Fruit fly (Drosophila melanogaster) whole organism, embryonic: Measurements from ENCODE around the gene CG13982.

ENCODE experiments used
- Atf6 ChIP-seq: fragments of 200-800 bp; sonication (Bioruptor generic); IDR thresholded peaks from 2 replicates; pipeline ENCODE4 v1.3.6; 2022; ENCODE audit warnings: missing biosample characterization, missing genetic modification characterization
- CG11093 ChIP-seq: fragments of 200-800 bp; sonication (Bioruptor generic); IDR thresholded peaks from 3 replicates; pipeline ENCODE4 v1.3.6; 2022; ENCODE audit warnings: missing biosample characterization, missing genetic modification characterization
- CG11247 ChIP-seq: fragments of 200-800 bp; sonication (Bioruptor generic); IDR thresholded peaks from 2 replicates; pipeline ENCODE4 v1.3.6; 2022; ENCODE audit warnings: missing biosample characterization, missing genetic modification characterization
- CG11696 ChIP-seq: fragments of 200-800 bp; sonication (Bioruptor generic); IDR thresholded peaks from 2 replicates; pipeline ENCODE4 v1.3.6; 2022; ENCODE audit warnings: missing biosample characterization, missing genetic modification characterization
- CG11723 ChIP-seq: fragments of 200-800 bp; sonication (Bioruptor generic); optimal IDR thresholded peaks from 2 replicates; lab custom pipeline; 2017; ENCODE audit warnings: missing biosample characterization, mild to moderate bottlenecking, missing genetic modification characterization
- CG12104 ChIP-seq: fragments of 200-800 bp; sonication (Bioruptor generic); optimal IDR thresholded peaks from 3 replicates; lab custom pipeline; 2016; ENCODE audit warnings: missing biosample characterization, missing genetic modification characterization
- CG13296 ChIP-seq: fragments of 200-800 bp; sonication (Bioruptor generic); optimal IDR thresholded peaks from 3 replicates; lab custom pipeline; 2018; ENCODE audit warnings: missing biosample characterization, mild to moderate bottlenecking, missing genetic modification characterization
- CG15479 ChIP-seq: fragments of 200-800 bp; sonication (Bioruptor generic); optimal IDR thresholded peaks from 3 replicates; lab custom pipeline; 2019; ENCODE audit warnings: missing biosample characterization, mild to moderate bottlenecking, missing genetic modification characterization, moderate library complexity
- CG15601 ChIP-seq: fragments of 200-800 bp; sonication (Bioruptor generic); optimal IDR thresholded peaks from 3 replicates; lab custom pipeline; 2019; ENCODE audit warnings: missing biosample characterization, mild to moderate bottlenecking, missing genetic modification characterization, moderate library complexity
- CG1647 ChIP-seq: fragments of 200-800 bp; sonication (Bioruptor generic); optimal IDR thresholded peaks from 3 replicates; lab custom pipeline; 2016; ENCODE audit warnings: missing biosample characterization, missing genetic modification characterization
- CG18476 ChIP-seq: fragments of 200-800 bp; sonication (Bioruptor generic); optimal IDR thresholded peaks from 2 replicates; lab custom pipeline; 2016; ENCODE audit warnings: missing biosample characterization, mild to moderate bottlenecking, missing genetic modification characterization
- CG2199 ChIP-seq: fragments of 200-800 bp; sonication (Bioruptor generic); IDR thresholded peaks from 3 replicates; pipeline ENCODE4 v1.3.6; 2022; ENCODE audit warnings: missing biosample characterization, missing genetic modification characterization
- CG31365 ChIP-seq: fragments of 200-800 bp; sonication (Bioruptor generic); optimal IDR thresholded peaks from 2 replicates; lab custom pipeline; 2018; ENCODE audit warnings: missing biosample characterization, mild to moderate bottlenecking, missing genetic modification characterization
- CG3281 ChIP-seq: fragments of 200-800 bp; sonication (Bioruptor generic); optimal IDR thresholded peaks from 3 replicates; lab custom pipeline; 2017; ENCODE audit warnings: missing biosample characterization, mild to moderate bottlenecking, missing genetic modification characterization
- CG4360 ChIP-seq: fragments of 200-800 bp; sonication (Bioruptor generic); IDR thresholded peaks from 2 replicates; pipeline ENCODE4 v1.3.6; 2022; ENCODE audit warnings: missing biosample characterization, missing genetic modification characterization
- CG43689 ChIP-seq: fragments of 200-800 bp; sonication (Bioruptor generic); IDR thresholded peaks from 2 replicates; pipeline ENCODE4 v1.3.6; 2022; ENCODE audit warnings: missing biosample characterization, missing genetic modification characterization
- CG4730 ChIP-seq: fragments of 200-800 bp; sonication (Bioruptor generic); IDR thresholded peaks from 2 replicates; pipeline ENCODE4 v1.3.6; 2022; ENCODE audit warnings: missing biosample characterization, missing genetic modification characterization
- CG7357 ChIP-seq: fragments of 200-800 bp; sonication (Bioruptor generic); IDR thresholded peaks from 3 replicates; pipeline ENCODE4 v1.3.6; 2022; ENCODE audit warnings: missing biosample characterization, missing genetic modification characterization
- CG9727 ChIP-seq: fragments of 200-800 bp; sonication (Bioruptor generic); optimal IDR thresholded peaks from 3 replicates; lab custom pipeline; 2017; ENCODE audit warnings: missing biosample characterization, mild to moderate bottlenecking, missing genetic modification characterization
- D19B ChIP-seq: fragments of 200-800 bp; sonication (Bioruptor generic); optimal IDR thresholded peaks from 2 replicates; lab custom pipeline; 2017; ENCODE audit warnings: missing biosample characterization, mild to moderate bottlenecking, missing genetic modification characterization
- Dek ChIP-seq: fragments of 200-800 bp; sonication (Bioruptor generic); optimal IDR thresholded peaks from 3 replicates; lab custom pipeline; 2019; ENCODE audit warnings: missing biosample characterization, mild to moderate bottlenecking, missing genetic modification characterization, moderate library complexity
- ERR ChIP-seq: fragments of 200-800 bp; sonication (Bioruptor generic); optimal IDR thresholded peaks from 2 replicates; lab custom pipeline; 2016; ENCODE audit warnings: missing biosample characterization, missing genetic modification characterization
- Mad ChIP-seq: fragments of 200-800 bp; sonication (Bioruptor generic); optimal IDR thresholded peaks from 2 replicates; lab custom pipeline; 2016; ENCODE audit warnings: missing biosample characterization, missing genetic modification characterization
- Nf-YC ChIP-seq: fragments of 200-800 bp; optimal IDR thresholded peaks from 3 replicates; lab custom pipeline; 2019; ENCODE audit warnings: missing biosample characterization, mild to moderate bottlenecking, missing genetic modification characterization, moderate library complexity
- Xbp1 ChIP-seq: fragments of 200-800 bp; sonication (Bioruptor generic); optimal IDR thresholded peaks from 3 replicates; lab custom pipeline; 2016; ENCODE audit warnings: missing biosample characterization, mild to moderate bottlenecking, missing genetic modification characterization
- al ChIP-seq: fragments of 200-800 bp; sonication (Bioruptor generic); IDR thresholded peaks from 2 replicates; pipeline ENCODE4 v1.3.6; 2022; ENCODE audit warnings: missing biosample characterization, missing genetic modification characterization
- bab2 ChIP-seq: fragments of 200-800 bp; sonication (Bioruptor generic); optimal IDR thresholded peaks from 2 replicates; lab custom pipeline; 2016; ENCODE audit warnings: missing biosample characterization, missing genetic modification characterization
- btn ChIP-seq: fragments of 200-800 bp; sonication (Bioruptor generic); optimal IDR thresholded peaks from 2 replicates; lab custom pipeline; 2016; ENCODE audit warnings: missing biosample characterization, missing genetic modification characterization
- cato ChIP-seq: fragments of 200-800 bp; sonication (Bioruptor generic); optimal IDR thresholded peaks from 2 replicates; lab custom pipeline; 2016; ENCODE audit warnings: missing biosample characterization, missing genetic modification characterization, borderline replicate concordance
- chinmo ChIP-seq: fragments of 200-800 bp; sonication (Bioruptor generic); IDR thresholded peaks from 4 replicates; pipeline ENCODE4 v1.3.6; 2022; ENCODE audit warnings: missing biosample characterization, missing genetic modification characterization; ENCODE audit not compliant: partially characterized antibody
- dati ChIP-seq: fragments of 200-800 bp; sonication (Bioruptor generic); IDR thresholded peaks from 2 replicates; pipeline ENCODE4 v1.3.6; 2022; ENCODE audit warnings: missing biosample characterization, missing genetic modification characterization
- dmrt11E ChIP-seq: fragments of 200-800 bp; sonication (Bioruptor generic); optimal IDR thresholded peaks from 3 replicates; lab custom pipeline; 2018; ENCODE audit warnings: missing biosample characterization, mild to moderate bottlenecking, missing genetic modification characterization, moderate library complexity
- eyg ChIP-seq: fragments of 200-800 bp; sonication (Bioruptor generic); optimal IDR thresholded peaks from 3 replicates; lab custom pipeline; 2016; ENCODE audit warnings: missing biosample characterization, missing genetic modification characterization
- fd102C ChIP-seq: fragments of 200-800 bp; sonication (Bioruptor generic); optimal IDR thresholded peaks from 2 replicates; lab custom pipeline; 2018; ENCODE audit warnings: missing biosample characterization, mild to moderate bottlenecking, missing genetic modification characterization, moderate library complexity
- fd3F ChIP-seq: fragments of 200-800 bp; sonication (Bioruptor generic); optimal IDR thresholded peaks from 2 replicates; lab custom pipeline; 2018; ENCODE audit warnings: missing biosample characterization, mild to moderate bottlenecking, missing genetic modification characterization, moderate library complexity
- fd96Cb ChIP-seq: fragments of 200-800 bp; sonication (Bioruptor generic); optimal IDR thresholded peaks from 2 replicates; lab custom pipeline; 2018; ENCODE audit warnings: missing biosample characterization, mild to moderate bottlenecking, missing genetic modification characterization, moderate library complexity
- grau ChIP-seq: fragments of 200-800 bp; optimal IDR thresholded peaks from 3 replicates; lab custom pipeline; 2019; ENCODE audit warnings: missing biosample characterization, mild to moderate bottlenecking, missing genetic modification characterization, moderate library complexity
- hkb ChIP-seq, 2 experiments: fragments of 200-800 bp in 1 of 2; fragments of >200 bp in 1 of 2; sonication (Bioruptor generic) in 1 of 2; IDR thresholded peaks in 1 of 2; optimal IDR thresholded peaks in 1 of 2; 2 replicates each; pipeline versions ENCODE4 v1.3.6 to Lab custom; 2017 to 2022; ENCODE audit warnings: missing biosample characterization in 1 of 2, missing genetic modification characterization in 1 of 2
- klu ChIP-seq: fragments of 200-800 bp; sonication (Bioruptor generic); IDR thresholded peaks from 2 replicates; pipeline ENCODE4 v1.3.6; 2022; ENCODE audit warnings: missing biosample characterization, missing genetic modification characterization
- kni ChIP-seq: fragments of 200-800 bp; sonication (Bioruptor generic); optimal IDR thresholded peaks from 3 replicates; lab custom pipeline; 2017; ENCODE audit warnings: mild to moderate bottlenecking, missing biosample characterization, missing genetic modification reagents, missing genetic modification characterization
- lab ChIP-seq: fragments of 200-800 bp; sonication (Bioruptor generic); optimal IDR thresholded peaks from 3 replicates; lab custom pipeline; 2017; ENCODE audit warnings: missing biosample characterization, missing genetic modification characterization, mild to moderate bottlenecking, moderate library complexity, missing genetic modification reagents
- onecut ChIP-seq: fragments of 200-800 bp; sonication (Bioruptor generic); IDR thresholded peaks from 2 replicates; pipeline ENCODE4 v1.3.6; 2022; ENCODE audit warnings: missing biosample characterization, missing genetic modification characterization
- salm ChIP-seq: fragments of 200-800 bp; sonication (Bioruptor generic); optimal IDR thresholded peaks from 2 replicates; lab custom pipeline; 2018; ENCODE audit warnings: missing biosample characterization, mild to moderate bottlenecking, missing genetic modification characterization
- sna ChIP-seq: fragments of 200-800 bp; sonication (Bioruptor generic); IDR thresholded peaks from 2 replicates; pipeline ENCODE4 v1.3.6; 2022; ENCODE audit warnings: missing biosample characterization, missing genetic modification characterization; ENCODE audit not compliant: partially characterized antibody
- sqz ChIP-seq: fragments of 200-800 bp; sonication (Bioruptor generic); optimal IDR thresholded peaks from 3 replicates; lab custom pipeline; 2018; ENCODE audit warnings: missing biosample characterization, mild to moderate bottlenecking, missing genetic modification characterization
- tin ChIP-seq: fragments of 200-800 bp; sonication (Bioruptor generic); optimal IDR thresholded peaks from 3 replicates; lab custom pipeline; 2016; ENCODE audit warnings: missing biosample characterization, missing genetic modification characterization
- tll ChIP-seq, 2 experiments: fragments of 200-800 bp in 1 of 2; fragments of >200 bp in 1 of 2; sonication (Bioruptor generic) in 1 of 2; optimal IDR thresholded peaks; 2 replicates each; lab custom pipeline; 2017 to 2019; ENCODE audit warnings: missing biosample characterization in 2 of 2, missing genetic modification characterization in 2 of 2, mild to moderate bottlenecking in 1 of 2, moderate library complexity in 1 of 2
- toy ChIP-seq: fragments of 200-800 bp; sonication (Bioruptor generic); IDR thresholded peaks from 2 replicates; pipeline ENCODE4 v1.3.6; 2022; ENCODE audit warnings: missing biosample characterization, missing genetic modification characterization
- usp ChIP-seq: fragments of >200 bp; optimal IDR thresholded peaks from 2 replicates; lab custom pipeline; 2017; ENCODE audit warnings: missing biosample characterization, missing genetic modification characterization
- wdn ChIP-seq: fragments of 200-800 bp; sonication (Bioruptor generic); IDR thresholded peaks from 2 replicates; pipeline ENCODE4 v1.3.6; 2022; ENCODE audit warnings: missing biosample characterization, missing genetic modification characterization

CG13982 gene

dm6 chr2L:6461497-6461896, 49.4 kb downstream of the CG13982 start (continued):
- TF ChIP-seq Nf-YC (tag; lab: Kevin White, UChicago) = no peak
- TF ChIP-seq sna (GFP tag; lab: Robert Waterston, UW) = no peak
- TF ChIP-seq kni = peak; percentile 47
- no peak for TF ChIP-seq CG7357 (GFP tag; lab: Robert Waterston, UW)
- no peak for TF ChIP-seq Xbp1 (GFP tag; lab: Kevin White, UChicago)
- TF ChIP-seq CG11247 (GFP tag; lab: Robert Waterston, UW) = no peak
- TF ChIP-seq onecut (GFP tag; lab: Robert Waterston, UW) = 0 out of 2 replicates have a peak, but pooled peaks have one; percentile 5
- no peak for TF ChIP-seq fd3F (GFP tag; lab: Kevin White, UChicago)
- TF ChIP-seq Mad (GFP tag; lab: Kevin White, UChicago) = no peak
- peak; percentile 10 for TF ChIP-seq CG31365 (tag; lab: Kevin White, UChicago)
- TF ChIP-seq toy (GFP tag; lab: Robert Waterston, UW) = no peak
- TF ChIP-seq CG11093 (GFP tag; lab: Robert Waterston, UW) = no peak
- TF ChIP-seq CG4360 = peak; percentile 40; the same call in 1 of the 2 replicates
- no peak for TF ChIP-seq usp (GFP tag; lab: Kevin White, UChicago)
- no peak for TF ChIP-seq fd96Cb (tag; lab: Kevin White, UChicago)
- TF ChIP-seq al (GFP tag; lab: Robert Waterston, UW) = no peak
- no peak for TF ChIP-seq btn (GFP tag; lab: Kevin White, UChicago)
- TF ChIP-seq fd102C = no peak
- TF ChIP-seq CG4730 (GFP tag; lab: Robert Waterston, UW) = no peak
- no peak for TF ChIP-seq CG12104
- no peak for TF ChIP-seq cato (GFP tag; lab: Kevin White, UChicago)
- no peak for TF ChIP-seq klu (GFP tag; lab: Robert Waterston, UW)
- TF ChIP-seq CG11723 (GFP tag; lab: Kevin White, UChicago) = peak; percentile 2
- no peak for TF ChIP-seq Atf6 (GFP tag; lab: Robert Waterston, UW)
- TF ChIP-seq Dek (tag; lab: Kevin White, UChicago) = no peak

- TF ChIP-seq CG13296 = peak; percentile 36
- TF ChIP-seq CG15479 = peak; percentile 31
- peak; percentile 78; the same call in 1 of the 4 replicates for TF ChIP-seq chinmo (GFP tag; lab: Robert Waterston, UW)
- peak; percentile 11 for TF ChIP-seq lab
- TF ChIP-seq CG18476 (GFP tag; lab: Kevin White, UChicago) = no peak
- TF ChIP-seq sqz (GFP tag; lab: Kevin White, UChicago) = no peak
- TF ChIP-seq CG11723 (GFP tag; lab: Kevin White, UChicago) = no peak
- TF ChIP-seq grau (tag; lab: Kevin White, UChicago) = no peak
- peak; percentile 26 for TF ChIP-seq bab2 (GFP tag; lab: Kevin White, UChicago)
- peak; percentile 25 for TF ChIP-seq CG15601
- TF ChIP-seq hkb (optimal IDR thresholded peaks at IDR 0.05; lab: Kevin White, UChicago) = no peak
- TF ChIP-seq hkb (GFP tag; IDR thresholded peaks at IDR 0.05; lab: Robert Waterston, UW) = peak; percentile 23; the same call in 1 of the 2 replicates
- TF ChIP-seq tll (GFP tag; optimal IDR thresholded peaks at IDR 0.05; lab: Kevin White, UChicago) = peak in 1 of 2 experiments; percentile 73
- TF ChIP-seq CG2199 (GFP tag; lab: Robert Waterston, UW) = peak; percentile 49; the same call in 1 of the 3 replicates
- TF ChIP-seq wdn (GFP tag; lab: Robert Waterston, UW) = no peak
- TF ChIP-seq CG43689 = no peak
- TF ChIP-seq dmrt11E (tag; lab: Kevin White, UChicago) = peak; percentile 10
- no peak for TF ChIP-seq tin (GFP tag; lab: Kevin White, UChicago)
- peak; percentile 59 for TF ChIP-seq CG9727 (GFP tag; lab: Kevin White, UChicago)
- TF ChIP-seq salm (tag; lab: Kevin White, UChicago) = no peak
- TF ChIP-seq CG11696 (GFP tag; lab: Robert Waterston, UW) = no peak
- no peak for TF ChIP-seq D19B (GFP tag; lab: Kevin White, UChicago)
- TF ChIP-seq ERR = no peak
- TF ChIP-seq CG1647 (GFP tag; lab: Kevin White, UChicago) = peak; percentile 3
- TF ChIP-seq dati (GFP tag; lab: Robert Waterston, UW) = 0 out of 2 replicates have a peak, but pooled peaks have one; percentile 13
- TF ChIP-seq eyg = peak; percentile 10
- no peak for TF ChIP-seq CG3281 (GFP tag; lab: Kevin White, UChicago)
These were observed 50.1 kb downstream of the CG13982 start for dm6 chr2L:6462259-6462658.
